Fruit fly (Drosophila melanogaster) whole organism, embryonic: ENCODE results near the gene CG7912.

Source experiments
- Atf6 ChIP-seq: fragments of 200-800 bp; sonication (Bioruptor generic); IDR thresholded peaks from 2 replicates; pipeline ENCODE4 v1.3.6; 2022; ENCODE audit warnings: missing biosample characterization, missing genetic modification characterization
- CG1024 ChIP-seq: fragments of 200-800 bp; sonication (Bioruptor generic); IDR thresholded peaks from 2 replicates; pipeline ENCODE4 v1.3.6; 2022; ENCODE audit warnings: missing biosample characterization, missing genetic modification characterization
- CG11456 ChIP-seq: fragments of 200-800 bp; sonication (Bioruptor generic); IDR thresholded peaks from 3 replicates; pipeline ENCODE4 v1.3.6; 2022; ENCODE audit warnings: missing biosample characterization, missing genetic modification characterization
- CG12071 ChIP-seq: fragments of 200-800 bp; sonication (Bioruptor generic); optimal IDR thresholded peaks from 3 replicates; lab custom pipeline; 2018; ENCODE audit warnings: missing biosample characterization, mild to moderate bottlenecking, missing genetic modification characterization
- CG12219 ChIP-seq: fragments of 200-800 bp; sonication (Bioruptor generic); optimal IDR thresholded peaks from 3 replicates; lab custom pipeline; 2018; ENCODE audit warnings: missing biosample characterization, mild to moderate bottlenecking, missing genetic modification characterization
- CG12769 ChIP-seq: fragments of 200-800 bp; sonication (Bioruptor generic); optimal IDR thresholded peaks from 2 replicates; lab custom pipeline; 2019; ENCODE audit warnings: missing biosample characterization, mild to moderate bottlenecking, missing genetic modification characterization, moderate library complexity
- CG13775 ChIP-seq: fragments of 200-800 bp; sonication (Bioruptor generic); optimal IDR thresholded peaks from 3 replicates; lab custom pipeline; 2017; ENCODE audit warnings: missing biosample characterization, mild to moderate bottlenecking, missing genetic modification characterization
- CG18599 ChIP-seq: fragments of 200-800 bp; sonication (Bioruptor generic); optimal IDR thresholded peaks from 3 replicates; lab custom pipeline; 2017; ENCODE audit warnings: missing biosample characterization, missing genetic modification characterization, mild to moderate bottlenecking, moderate library complexity, missing genetic modification reagents
- CG31388 ChIP-seq: fragments of 200-800 bp; sonication (Bioruptor generic); optimal IDR thresholded peaks from 2 replicates; lab custom pipeline; 2016; ENCODE audit warnings: missing biosample characterization, missing genetic modification characterization
- CG31441 ChIP-seq: fragments of 200-800 bp; sonication (Bioruptor generic); IDR thresholded peaks from 2 replicates; pipeline ENCODE4 v1.3.6; 2022; ENCODE audit warnings: missing biosample characterization, missing genetic modification characterization
- CG4328 ChIP-seq: fragments of 200-800 bp; sonication (Bioruptor generic); optimal IDR thresholded peaks from 3 replicates; lab custom pipeline; 2017; ENCODE audit warnings: missing biosample characterization, missing genetic modification reagents, missing genetic modification characterization
- CG5245 ChIP-seq: fragments of 200-800 bp; sonication (Bioruptor generic); optimal IDR thresholded peaks from 3 replicates; lab custom pipeline; 2016; ENCODE audit warnings: missing biosample characterization, missing genetic modification characterization
- CG6813 ChIP-seq: fragments of 200-800 bp; sonication (Bioruptor generic); optimal IDR thresholded peaks from 2 replicates; lab custom pipeline; 2017; ENCODE audit warnings: missing biosample characterization, missing genetic modification characterization, mild to moderate bottlenecking, moderate library complexity, missing genetic modification reagents
- CG7839 ChIP-seq: fragments of 200-800 bp; sonication (Bioruptor generic); optimal IDR thresholded peaks from 3 replicates; lab custom pipeline; 2018; ENCODE audit warnings: missing biosample characterization, mild to moderate bottlenecking, missing genetic modification characterization, moderate library complexity
- CG8290 ChIP-seq, 3 experiments: fragments of 200-800 bp; sonication (Bioruptor generic); optimal IDR thresholded peaks; 2 replicates each; lab custom pipeline; 2016 to 2019; ENCODE audit warnings: missing biosample characterization in 3 of 3, missing genetic modification characterization in 3 of 3, mild to moderate bottlenecking in 2 of 3, moderate library complexity in 1 of 3
- CG9727 ChIP-seq: fragments of 200-800 bp; sonication (Bioruptor generic); optimal IDR thresholded peaks from 3 replicates; lab custom pipeline; 2017; ENCODE audit warnings: missing biosample characterization, mild to moderate bottlenecking, missing genetic modification characterization
- D ChIP-seq, 2 experiments: fragments of 200-800 bp in 1 of 2; fragments of >200 bp in 1 of 2; sonication (Bioruptor generic) in 1 of 2; optimal IDR thresholded peaks; 2 replicates in 1 of 2; 3 replicates in 1 of 2; lab custom pipeline; 2017; ENCODE audit warnings: mild to moderate bottlenecking in 1 of 2, missing biosample characterization in 1 of 2, missing genetic modification characterization in 1 of 2, missing genetic modification reagents in 1 of 2
- Hsf ChIP-seq: fragments of 200-800 bp; sonication (Bioruptor generic); optimal IDR thresholded peaks from 3 replicates; lab custom pipeline; 2016; ENCODE audit warnings: missing biosample characterization, missing genetic modification characterization
- Mrtf ChIP-seq: fragments of 200-800 bp; sonication (Bioruptor generic); IDR thresholded peaks from 3 replicates; pipeline ENCODE4 v1.3.6; 2022; ENCODE audit warnings: missing biosample characterization, missing genetic modification characterization
- Myb ChIP-seq: fragments of 200-800 bp; sonication (Bioruptor generic); optimal IDR thresholded peaks from 2 replicates; lab custom pipeline; 2016; ENCODE audit warnings: missing biosample characterization, missing genetic modification characterization
- NfI ChIP-seq: fragments of 200-800 bp; sonication (Bioruptor generic); optimal IDR thresholded peaks from 3 replicates; lab custom pipeline; 2018; ENCODE audit warnings: missing biosample characterization, mild to moderate bottlenecking, missing genetic modification characterization, moderate library complexity
- Pdp1 ChIP-seq, 2 experiments: fragments of 200-800 bp; sonication (Bioruptor generic); optimal IDR thresholded peaks; 3 replicates each; lab custom pipeline; 2016; ENCODE audit warnings: missing biosample characterization in 2 of 2, missing genetic modification characterization in 2 of 2, mild to moderate bottlenecking in 1 of 2, moderate library complexity in 1 of 2
- Ptx1 ChIP-seq: fragments of 200-800 bp; sonication (Bioruptor generic); IDR thresholded peaks from 2 replicates; pipeline ENCODE4 v1.3.6; 2022; ENCODE audit warnings: missing biosample characterization, missing genetic modification characterization
- Trl ChIP-seq, 3 experiments: fragments of >200 bp in 2 of 3; fragments of 200-800 bp in 1 of 3; sonication (Bioruptor generic) in 1 of 3; optimal IDR thresholded peaks; 2 replicates in 1 of 3; 3 replicates in 2 of 3; lab custom pipeline; 2016 to 2017; ENCODE audit warnings: missing biosample characterization in 1 of 3, missing genetic modification characterization in 1 of 3
- caup ChIP-seq: fragments of 200-800 bp; sonication (Bioruptor generic); optimal IDR thresholded peaks from 3 replicates; lab custom pipeline; 2017; ENCODE audit warnings: missing biosample characterization, mild to moderate bottlenecking, missing genetic modification characterization, moderate library complexity; ENCODE audit not compliant: severe bottlenecking
- chif ChIP-seq, 2 experiments: fragments of 200-800 bp; sonication (Bioruptor generic); optimal IDR thresholded peaks; 3 replicates each; lab custom pipeline; 2016; ENCODE audit warnings: missing biosample characterization in 2 of 2, missing genetic modification characterization in 2 of 2
- dimm ChIP-seq: fragments of 200-800 bp; sonication (Bioruptor generic); IDR thresholded peaks from 2 replicates; pipeline ENCODE4 v1.3.6; 2022; ENCODE audit warnings: missing biosample characterization, missing genetic modification characterization
- dm ChIP-seq: fragments of 200-800 bp; sonication (Bioruptor generic); optimal IDR thresholded peaks from 3 replicates; lab custom pipeline; 2016; ENCODE audit warnings: missing biosample characterization, missing genetic modification characterization
- emc ChIP-seq: fragments of 200-800 bp; sonication (Bioruptor generic); optimal IDR thresholded peaks from 2 replicates; lab custom pipeline; 2016; ENCODE audit warnings: missing biosample characterization, missing genetic modification characterization
- eve ChIP-seq, 2 experiments: fragments of >200 bp; optimal IDR thresholded peaks; 2 replicates each; lab custom pipeline; 2017; ENCODE audit warnings: missing biosample characterization in 2 of 2, missing genetic modification characterization in 2 of 2
- eyg ChIP-seq: fragments of 200-800 bp; sonication (Bioruptor generic); optimal IDR thresholded peaks from 3 replicates; lab custom pipeline; 2016; ENCODE audit warnings: missing biosample characterization, missing genetic modification characterization
- fd102C ChIP-seq: fragments of 200-800 bp; sonication (Bioruptor generic); optimal IDR thresholded peaks from 2 replicates; lab custom pipeline; 2018; ENCODE audit warnings: missing biosample characterization, mild to moderate bottlenecking, missing genetic modification characterization, moderate library complexity
- fd96Cb ChIP-seq: fragments of 200-800 bp; sonication (Bioruptor generic); optimal IDR thresholded peaks from 2 replicates; lab custom pipeline; 2018; ENCODE audit warnings: missing biosample characterization, mild to moderate bottlenecking, missing genetic modification characterization, moderate library complexity
- gem ChIP-seq: fragments of 200-800 bp; sonication (Bioruptor generic); optimal IDR thresholded peaks from 2 replicates; lab custom pipeline; 2019; ENCODE audit warnings: missing biosample characterization, mild to moderate bottlenecking, missing genetic modification characterization, moderate library complexity
- grau ChIP-seq: fragments of 200-800 bp; optimal IDR thresholded peaks from 3 replicates; lab custom pipeline; 2019; ENCODE audit warnings: missing biosample characterization, mild to moderate bottlenecking, missing genetic modification characterization, moderate library complexity
- gt ChIP-seq: fragments of 200-800 bp; sonication (Bioruptor generic); IDR thresholded peaks from 2 replicates; pipeline ENCODE4 v1.3.6; 2022; ENCODE audit warnings: missing biosample characterization, missing genetic modification characterization
- h ChIP-seq: fragments of >200 bp; optimal IDR thresholded peaks from 2 replicates; lab custom pipeline; 2017
- kah ChIP-seq: fragments of 200-800 bp; sonication (Bioruptor generic); optimal IDR thresholded peaks from 2 replicates; lab custom pipeline; 2018; ENCODE audit warnings: missing biosample characterization, mild to moderate bottlenecking, missing genetic modification characterization
- luna ChIP-seq: fragments of 200-800 bp; sonication (Bioruptor generic); optimal IDR thresholded peaks from 2 replicates; lab custom pipeline; 2016; ENCODE audit warnings: missing biosample characterization, missing genetic modification characterization
- onecut ChIP-seq: fragments of 200-800 bp; sonication (Bioruptor generic); IDR thresholded peaks from 2 replicates; pipeline ENCODE4 v1.3.6; 2022; ENCODE audit warnings: missing biosample characterization, missing genetic modification characterization
- pfk ChIP-seq: fragments of 200-800 bp; sonication (Bioruptor generic); optimal IDR thresholded peaks from 2 replicates; lab custom pipeline; 2018; ENCODE audit warnings: missing biosample characterization, mild to moderate bottlenecking, missing genetic modification characterization, moderate library complexity
- prd ChIP-seq, 3 experiments: fragments of >200 bp in 2 of 3; fragments of 200-800 bp in 1 of 3; sonication (Bioruptor generic) in 1 of 3; optimal IDR thresholded peaks in 2 of 3; IDR thresholded peaks in 1 of 3; 2 replicates in 2 of 3; 3 replicates in 1 of 3; pipeline versions ENCODE4 v1.3.6 to Lab custom; 2017 to 2022; ENCODE audit warnings: missing biosample characterization in 1 of 3, missing genetic modification characterization in 1 of 3
- sqz ChIP-seq: fragments of 200-800 bp; sonication (Bioruptor generic); optimal IDR thresholded peaks from 3 replicates; lab custom pipeline; 2018; ENCODE audit warnings: missing biosample characterization, mild to moderate bottlenecking, missing genetic modification characterization
- sug ChIP-seq: fragments of 200-800 bp; optimal IDR thresholded peaks from 2 replicates; lab custom pipeline; 2019; ENCODE audit warnings: missing biosample characterization, mild to moderate bottlenecking, missing genetic modification characterization, moderate library complexity
- tup ChIP-seq: fragments of 200-800 bp; sonication (Bioruptor generic); optimal IDR thresholded peaks from 2 replicates; lab custom pipeline; 2016; ENCODE audit warnings: missing biosample characterization, mild to moderate bottlenecking, missing genetic modification characterization, moderate library complexity
- zen ChIP-seq: fragments of 200-800 bp; sonication (Bioruptor generic); optimal IDR thresholded peaks from 3 replicates; lab custom pipeline; 2018; ENCODE audit warnings: missing biosample characterization, mild to moderate bottlenecking, missing genetic modification characterization, moderate library complexity
- zfh1 ChIP-seq: fragments of 200-800 bp; sonication (Bioruptor generic); IDR thresholded peaks from 3 replicates; pipeline ENCODE4 v1.3.6; 2022; ENCODE audit warnings: missing biosample characterization, missing genetic modification characterization

CG7912 gene

DNA sequence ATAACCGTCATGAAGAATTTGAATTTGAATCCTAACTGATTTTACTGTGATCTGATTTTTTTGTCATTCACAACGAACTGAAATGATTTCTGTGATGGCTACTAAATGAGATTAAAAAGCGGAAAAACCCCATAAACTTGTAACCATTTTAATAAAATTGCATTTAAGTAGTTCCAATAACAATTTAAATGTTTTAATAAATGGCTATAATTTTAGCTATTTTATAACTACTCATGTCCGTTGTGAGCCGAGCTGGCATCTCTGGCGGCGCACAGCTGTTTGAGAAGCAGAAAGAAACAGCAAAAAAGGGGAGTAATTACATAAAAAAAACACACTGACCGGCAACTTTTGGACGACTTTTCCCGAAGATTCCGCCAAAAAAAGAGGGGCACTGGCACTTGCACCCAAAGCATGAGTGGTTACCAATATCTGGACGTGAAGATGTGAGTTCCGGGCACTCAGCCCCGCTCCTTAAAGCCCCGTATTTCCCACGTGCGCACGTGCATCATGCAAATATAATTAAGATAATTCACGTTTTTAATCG is 47.7 kb upstream of the CG7912 start, which contains the start of the genes CG7950 and Rpp14a (continued):
- TF ChIP-seq sqz (peak; percentile 16), sug (tag; lab: Kevin White, UChicago) (peak; percentile 83), CG12769 (tag; lab: Kevin White, UChicago) (peak; percentile 82), dm (GFP tag; lab: Kevin White, UChicago) (peak; percentile 69), CG12071 (peak; percentile 19), onecut (GFP tag; lab: Robert Waterston, UW) (peak; percentile 36; the same call in 1 of the 2 replicates), eyg (GFP tag; lab: Kevin White, UChicago) (peak; percentile 57), h (no peak), fd96Cb (tag; lab: Kevin White, UChicago) (peak; percentile 51), CG11456 (GFP tag; lab: Robert Waterston, UW) (peak; percentile 73; the same call in 2 of the 3 replicates), CG13775 (peak; percentile 75), pfk (GFP tag; lab: Kevin White, UChicago) (no peak), D (optimal IDR thresholded peaks at IDR 0.05; lab: Kevin White, UChicago) (no peak), D (GFP tag; optimal IDR thresholded peaks at IDR 0.05; lab: Kevin White, UChicago) (no peak), Ptx1 (peak; percentile 80), prd (optimal IDR thresholded peaks at IDR 0.05; lab: Kevin White, UChicago) (no peak), prd (GFP tag; IDR thresholded peaks at IDR 0.05; lab: Robert Waterston, UW) (peak; percentile 85), Myb (GFP tag; lab: Kevin White, UChicago) (peak; percentile 96), caup (GFP tag; lab: Kevin White, UChicago) (peak; percentile 69), CG18599 (GFP tag; lab: Kevin White, UChicago) (peak; percentile 73), zfh1 (GFP tag; lab: Robert Waterston, UW) (peak; percentile 87), Pdp1 (GFP tag; optimal IDR thresholded peaks at IDR 0.05; lab: Kevin White, UChicago) (peak; percentile 83 to 97), CG7839 (peak; percentile 69), Trl (optimal IDR thresholded peaks at IDR 0.05; lab: Kevin White, UChicago) (no peak), Trl (GFP tag; optimal IDR thresholded peaks at IDR 0.05; lab: Kevin White, UChicago) (peak; percentile 84), chif (GFP tag; optimal IDR thresholded peaks at IDR 0.05; lab: Kevin White, UChicago) (peak; percentile 68 to 86), CG5245 (GFP tag; lab: Kevin White, UChicago) (peak; percentile 47), dimm (GFP tag; lab: Robert Waterston, UW) (peak; percentile 29; the same call in 1 of the 2 replicates), CG9727 (GFP tag; lab: Kevin White, UChicago) (peak; percentile 71), luna (GFP tag; lab: Kevin White, UChicago) (peak; percentile 42), CG12219 (GFP tag; lab: Kevin White, UChicago) (peak; percentile 51), eve (GFP tag; optimal IDR thresholded peaks at IDR 0.05; lab: Kevin White, UChicago) (no peak), kah (GFP tag; lab: Kevin White, UChicago) (no peak), zen (tag; lab: Kevin White, UChicago) (peak; percentile 75), fd102C (GFP tag; lab: Kevin White, UChicago) (peak; percentile 7), Hsf (GFP tag; lab: Kevin White, UChicago) (peak; percentile 83), CG1024 (peak; percentile 25; the same call in 1 of the 2 replicates), tup (GFP tag; lab: Kevin White, UChicago) (peak; percentile 72), Atf6 (GFP tag; lab: Robert Waterston, UW) (peak; percentile 78), NfI (GFP tag; lab: Kevin White, UChicago) (peak; percentile 79), Mrtf (GFP tag; lab: Robert Waterston, UW) (peak; percentile 57), CG4328 (GFP tag; lab: Kevin White, UChicago) (peak; percentile 54), emc (GFP tag; lab: Kevin White, UChicago) (no peak), CG31388 (peak; percentile 53), gt (GFP tag; lab: Robert Waterston, UW) (no peak), CG8290 (GFP tag; optimal IDR thresholded peaks at IDR 0.05; lab: Kevin White, UChicago) (peak; percentile 54), CG8290 (tag; optimal IDR thresholded peaks at IDR 0.05; lab: Kevin White, UChicago) (peak in 1 of 2 experiments; percentile 82), CG6813 (peak; percentile 21), CG31441 (GFP tag; lab: Robert Waterston, UW) (peak; percentile 41; the same call in 1 of the 2 replicates), grau (peak; percentile 77), gem (tag; lab: Kevin White, UChicago) (peak; percentile 88)
